Worm (Caenorhabditis elegans) whole organism, L4/young adult: ENCODE results near the gene Y57G11C.52.

Experiments used
- W03F9.2 ChIP-seq: fragments of 150-350 bp; optimal IDR thresholded peaks from 2 replicates; lab custom pipeline; 2014; ENCODE audit warnings: missing biosample characterization, missing genetic modification characterization
- dao-5 ChIP-seq: sonication (generic microtip); optimal IDR thresholded peaks from 2 replicates; lab custom pipeline; 2016; ENCODE audit warnings: missing genotype, missing genetic modification characterization, moderate library complexity, missing compliant biosample characterization
- him-1 ChIP-seq: sonication (generic microtip); optimal IDR thresholded peaks from 2 replicates; lab custom pipeline; 2016; ENCODE audit warnings: missing genotype, missing genetic modification reagents, missing genetic modification characterization, missing compliant biosample characterization

The Y57G11C.52 gene

DNA sequence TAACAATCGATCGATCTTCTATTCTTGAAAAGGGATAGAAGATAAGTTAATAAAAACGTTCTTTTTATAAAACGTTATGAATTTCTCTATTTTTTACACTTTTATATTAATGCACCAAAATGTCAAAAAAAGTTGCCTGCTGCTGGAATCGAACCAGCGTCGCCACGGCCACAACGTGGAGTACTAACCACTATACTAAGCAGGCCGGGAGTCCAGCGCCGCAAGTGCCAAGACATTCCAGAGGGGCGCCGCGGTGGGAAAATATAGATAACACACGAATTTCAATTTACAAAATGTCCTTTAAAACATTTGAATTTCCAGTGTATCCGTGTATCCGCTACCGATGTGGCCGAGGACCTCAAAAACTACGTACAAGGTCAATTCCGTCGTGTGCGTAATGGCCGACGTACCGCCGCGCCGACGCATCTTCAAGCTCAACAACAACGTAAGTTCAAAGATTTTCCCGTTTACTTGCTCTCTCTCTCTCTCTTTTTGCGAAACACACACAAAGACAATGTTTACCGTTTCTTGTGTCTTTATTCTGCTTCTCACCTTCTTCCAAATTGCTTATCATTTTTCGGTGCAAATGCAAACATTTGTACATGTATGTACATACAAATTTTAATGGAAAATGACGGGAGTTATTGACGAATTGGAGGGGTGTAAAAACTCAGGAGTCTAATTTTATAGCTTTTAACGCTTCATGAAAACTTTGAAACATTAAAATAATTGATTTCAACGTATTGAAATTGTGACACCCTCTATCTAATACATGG is 35.3 kb downstream of the Y57G11C.52 start:
- TF ChIP-seq dao-5 (no peak), W03F9.2 (tag; lab: Kevin White, UChicago) (no peak), him-1 (tag; lab: Kevin White, UChicago) (no peak)

DNA sequence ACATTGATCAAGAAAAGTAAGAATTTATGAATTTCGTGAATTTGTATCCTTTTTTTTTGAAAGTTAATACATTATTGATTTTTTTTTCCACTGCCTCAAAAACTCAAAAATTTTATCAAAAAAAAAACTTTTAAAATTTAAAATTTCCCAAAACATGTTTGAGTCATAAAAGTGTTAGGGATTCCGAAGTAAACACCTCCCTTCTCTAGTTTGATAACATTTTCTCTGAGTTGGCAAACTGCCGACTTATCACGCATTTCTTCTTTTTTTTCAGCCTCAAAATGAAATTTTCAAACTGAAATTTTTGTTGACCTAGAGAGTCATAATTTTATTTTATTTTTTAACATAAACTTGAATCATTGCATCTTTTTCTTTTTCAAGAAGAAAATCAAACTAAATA is 37.1 kb downstream of the Y57G11C.52 start:
- no peak for TF ChIP-seq him-1 (tag; lab: Kevin White, UChicago)
- TF ChIP-seq W03F9.2 (tag; lab: Kevin White, UChicago): no peak
- no peak for TF ChIP-seq dao-5

ce11 chrIV:14891996-14892395 is 38.2 kb downstream of the Y57G11C.52 start:
- TF ChIP-seq him-1 (tag; lab: Kevin White, UChicago) (no peak), W03F9.2 (tag; lab: Kevin White, UChicago) (no peak), dao-5 (no peak)

- TF ChIP-seq dao-5 (no peak), W03F9.2 (tag; lab: Kevin White, UChicago) (no peak), him-1 (tag; lab: Kevin White, UChicago) (no peak)
Observed at ce11 chrIV:14894339-14894738, 40.5 kb downstream of the Y57G11C.52 start.

- TF ChIP-seq dao-5: no peak
- no peak for TF ChIP-seq him-1 (tag; lab: Kevin White, UChicago)
- TF ChIP-seq W03F9.2 (tag; lab: Kevin White, UChicago): no peak
Observed at ce11 chrIV:14903188-14903587, 49.4 kb downstream of the Y57G11C.52 start.
